Worm (Caenorhabditis elegans) whole organism, midembryonic: ENCODE measurements around the gene rheb-1.

Experiments
- T22C8.4 ChIP-seq: fragments of 200-800 bp; sonication (Bioruptor generic); IDR thresholded peaks from 2 replicates; pipeline ENCODE4 v1.3.6; 2022; ENCODE audit warnings: missing genetic modification characterization, missing compliant biosample characterization
- flt-1 ChIP-seq: fragments of 200-800 bp; sonication (Bioruptor generic); IDR thresholded peaks from 2 replicates; pipeline ENCODE4 v1.3.6; 2022; ENCODE audit warnings: missing genetic modification characterization, missing compliant biosample characterization
- klf-2 ChIP-seq: fragments of 200-800 bp; sonication (Bioruptor generic); conservative IDR thresholded peaks from 2 replicates; pipeline ENCODE4 v1.3.6; 2022; ENCODE audit warnings: missing genetic modification reagents, missing genetic modification characterization, missing compliant biosample characterization
- med-1 ChIP-seq: sonication (generic microtip); optimal IDR thresholded peaks from 2 replicates; lab custom pipeline; 2017; ENCODE audit warnings: missing genetic modification characterization, mild to moderate bottlenecking, missing compliant biosample characterization, antibody characterized with exemption, missing genetic modification reagents; ENCODE audit not compliant: insufficient read depth
- ref-1 ChIP-seq: fragments of 200-800 bp; sonication (Bioruptor generic); conservative IDR thresholded peaks from 2 replicates; pipeline ENCODE4 v1.3.6; 2022; ENCODE audit warnings: missing genetic modification reagents, missing genetic modification characterization, missing compliant biosample characterization
- tab-1 ChIP-seq: fragments of 200-800 bp; sonication (Bioruptor generic); IDR thresholded peaks from 2 replicates; pipeline ENCODE4 v1.3.6; 2022; ENCODE audit warnings: missing genetic modification characterization, missing compliant biosample characterization
- ztf-29 ChIP-seq: fragments of 200-800 bp; sonication (Bioruptor generic); IDR thresholded peaks from 2 replicates; pipeline ENCODE4 v1.3.6; 2022; ENCODE audit warnings: missing genetic modification reagents, missing genetic modification characterization, missing compliant biosample characterization

DNA sequence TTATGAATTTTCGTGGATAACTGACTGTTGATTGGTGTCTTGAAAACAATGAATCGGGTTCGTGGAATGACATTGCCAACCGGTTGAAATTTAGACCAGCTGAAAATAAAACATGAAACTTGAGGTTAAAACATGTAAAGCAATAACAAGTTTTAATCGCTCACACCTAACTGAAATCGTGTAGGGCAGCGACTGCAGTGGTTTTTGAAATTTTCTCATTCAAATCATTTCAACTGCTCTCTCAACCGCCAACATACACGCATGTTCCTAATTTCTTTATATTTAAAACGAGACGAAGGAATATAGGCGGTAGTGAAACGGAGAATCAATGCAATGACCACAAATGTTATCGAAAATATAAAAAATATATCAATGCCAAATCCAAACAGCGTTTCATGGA, 13.0 kb downstream of the rheb-1 start:
- TF ChIP-seq klf-2 (GFP tag; lab: Robert Waterston, UW) = no peak
- no peak for TF ChIP-seq ref-1
- TF ChIP-seq T22C8.4 = no peak
- TF ChIP-seq tab-1 (GFP tag; lab: Robert Waterston, UW) = no peak
- no peak for TF ChIP-seq med-1 (GFP tag; lab: Kevin White, UChicago)
- no peak for TF ChIP-seq flt-1 (GFP tag; lab: Robert Waterston, UW)
- TF ChIP-seq ztf-29 = no peak
